Worm (Caenorhabditis elegans) whole organism, L4/young adult: ENCODE data around the gene gas-1.

ENCODE experiments used
- W03F9.2 ChIP-seq: fragments of 150-350 bp; optimal IDR thresholded peaks from 2 replicates; lab custom pipeline; 2014; ENCODE audit warnings: missing biosample characterization, missing genetic modification characterization
- dao-5 ChIP-seq: sonication (generic microtip); optimal IDR thresholded peaks from 2 replicates; lab custom pipeline; 2016; ENCODE audit warnings: missing genotype, missing genetic modification characterization, moderate library complexity, missing compliant biosample characterization
- him-1 ChIP-seq: sonication (generic microtip); optimal IDR thresholded peaks from 2 replicates; lab custom pipeline; 2016; ENCODE audit warnings: missing genotype, missing genetic modification reagents, missing genetic modification characterization, missing compliant biosample characterization

gas-1 gene

ce11 chrX:15590347-15590928 lies at the start of gene gas-1:
Gene gas-1, minus strand, starts transcription at chrX:15590397.
- TF ChIP-seq dao-5 (no peak), him-1 (tag; lab: Kevin White, UChicago) (no peak), W03F9.2 (tag; lab: Kevin White, UChicago) (no peak)

DNA sequence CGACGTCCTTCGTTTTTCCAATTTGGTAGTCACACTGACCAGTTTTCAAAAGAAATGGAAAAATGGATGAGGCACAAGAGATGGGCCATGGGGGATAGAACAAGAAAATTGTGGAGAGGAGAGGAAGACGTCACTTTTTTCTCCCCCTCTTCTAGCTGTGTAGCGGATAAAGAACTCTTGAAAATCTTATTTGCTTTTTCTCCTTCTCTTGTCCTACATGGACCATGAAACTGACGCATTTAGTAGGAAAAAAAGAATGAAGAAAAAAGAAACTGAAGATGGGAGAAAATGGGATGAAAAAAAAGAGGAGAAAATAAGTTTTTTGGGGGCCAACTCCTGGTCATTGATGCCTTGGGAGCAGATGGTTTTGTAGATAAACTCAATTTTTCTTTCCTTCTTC lies 43.8 kb upstream of the gas-1 start:
- TF ChIP-seq W03F9.2 (tag; lab: Kevin White, UChicago) (no peak), him-1 (tag; lab: Kevin White, UChicago) (peak; percentile 57), dao-5 (no peak)

DNA sequence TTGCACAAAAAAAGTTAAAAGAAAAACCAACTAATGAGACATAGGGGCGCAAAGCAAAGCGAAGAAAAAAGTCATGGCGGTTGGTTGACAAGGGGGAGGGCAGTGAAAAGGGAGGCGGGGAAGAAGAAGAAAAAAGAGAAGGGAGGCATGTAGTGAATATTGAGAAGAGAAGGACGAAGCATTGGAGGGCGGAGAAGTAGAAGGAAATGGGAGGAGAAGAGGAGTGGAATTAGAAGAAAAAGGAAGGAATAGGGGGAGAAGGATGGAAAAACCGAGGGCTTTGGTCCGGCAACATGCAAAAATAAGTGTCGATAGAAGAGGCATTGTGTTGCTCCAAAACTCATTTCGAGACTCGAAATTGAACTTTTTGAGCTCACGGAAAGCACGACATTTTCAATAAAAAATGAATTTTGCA lies 40.6 kb upstream of the gas-1 start:
- TF ChIP-seq him-1 (tag; lab: Kevin White, UChicago) (no peak), dao-5 (no peak), W03F9.2 (tag; lab: Kevin White, UChicago) (no peak)

ce11 chrX:15630340-15630739 lies 40.1 kb upstream of the gas-1 start, which contains the start of gene K09E9.4:
Gene K09E9.4, minus strand, starts transcription at chrX:15630440.
- TF ChIP-seq him-1 (tag; lab: Kevin White, UChicago) (no peak), dao-5 (no peak), W03F9.2 (tag; lab: Kevin White, UChicago) (no peak)

- no peak for TF ChIP-seq W03F9.2 (tag; lab: Kevin White, UChicago)
- TF ChIP-seq him-1 (tag; lab: Kevin White, UChicago) = no peak
- no peak for TF ChIP-seq dao-5
These were observed 39.4 kb upstream of the gas-1 start for ce11 chrX:15629615-15630014.

DNA sequence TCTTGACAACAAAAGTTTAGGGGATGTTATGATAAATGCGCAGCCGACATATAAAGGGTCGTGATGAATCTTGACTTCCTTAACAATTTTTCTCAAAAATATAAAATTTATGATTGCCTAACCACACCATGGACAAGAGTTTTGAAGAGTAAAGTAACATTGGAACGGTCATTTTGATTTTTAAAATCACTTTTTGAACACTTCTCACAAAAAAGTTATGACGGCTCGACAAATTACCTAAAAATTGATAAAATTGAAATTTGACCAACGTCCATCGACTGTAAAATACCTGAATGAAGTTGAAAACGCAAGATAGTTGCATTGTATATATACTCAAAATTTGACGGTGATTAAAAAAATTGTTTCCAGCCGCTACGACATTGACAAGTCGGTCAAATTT lies 38.7 kb upstream of the gas-1 start:
- TF ChIP-seq him-1 (tag; lab: Kevin White, UChicago) = no peak
- TF ChIP-seq dao-5 = no peak
- TF ChIP-seq W03F9.2 (tag; lab: Kevin White, UChicago) = no peak

DNA sequence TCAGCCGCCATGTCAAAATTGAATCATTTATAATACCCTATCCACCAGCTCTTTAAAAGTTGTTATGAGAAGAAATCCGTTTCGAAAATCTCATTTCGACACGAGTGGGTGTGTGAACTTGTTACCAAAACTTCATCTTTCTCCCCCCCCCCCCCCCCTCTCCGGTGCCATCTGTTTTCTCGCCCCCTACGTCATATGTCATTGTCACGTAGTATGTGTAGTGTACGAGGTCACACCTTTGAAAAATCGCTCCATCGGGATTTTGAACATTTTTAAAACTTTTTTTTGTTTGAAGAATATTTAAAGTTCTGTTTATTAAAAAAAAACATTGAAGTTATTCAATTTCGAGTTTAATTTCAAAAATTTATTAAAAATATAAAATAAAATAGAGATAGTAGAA lies 37.6 kb upstream of the gas-1 start:
- TF ChIP-seq W03F9.2 (tag; lab: Kevin White, UChicago) (no peak), dao-5 (no peak), him-1 (tag; lab: Kevin White, UChicago) (no peak)

ce11 chrX:15626119-15626850 lies 36.1 kb upstream of the gas-1 start:
- TF ChIP-seq dao-5 (no peak), W03F9.2 (tag; lab: Kevin White, UChicago) (no peak), him-1 (tag; lab: Kevin White, UChicago) (no peak)

- no peak for TF ChIP-seq W03F9.2 (tag; lab: Kevin White, UChicago)
- no peak for TF ChIP-seq dao-5
- no peak for TF ChIP-seq him-1 (tag; lab: Kevin White, UChicago)
These were observed 31.8 kb upstream of the gas-1 start for ce11 chrX:15622041-15622440.

DNA sequence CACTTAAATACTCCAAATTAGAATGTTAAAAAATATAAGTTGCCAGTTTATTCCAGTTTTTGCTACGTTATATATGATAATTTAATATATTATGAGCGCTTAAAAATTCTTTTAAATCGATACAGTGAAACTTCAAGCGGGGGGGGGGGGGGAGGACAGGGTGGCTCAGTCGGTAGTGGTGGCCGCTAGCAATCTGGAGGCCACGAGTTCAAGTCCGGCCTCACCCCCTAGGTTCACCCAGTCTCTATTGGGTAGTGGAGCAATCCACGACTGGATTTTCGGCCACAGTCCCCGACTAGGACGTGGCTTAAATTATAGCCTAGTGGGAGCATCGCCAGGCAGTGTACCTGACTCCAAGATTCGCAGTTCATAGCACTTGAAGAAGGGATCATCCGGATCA lies 30.8 kb upstream of the gas-1 start:
- TF ChIP-seq dao-5 (no peak), W03F9.2 (tag; lab: Kevin White, UChicago) (no peak), him-1 (tag; lab: Kevin White, UChicago) (no peak)

DNA sequence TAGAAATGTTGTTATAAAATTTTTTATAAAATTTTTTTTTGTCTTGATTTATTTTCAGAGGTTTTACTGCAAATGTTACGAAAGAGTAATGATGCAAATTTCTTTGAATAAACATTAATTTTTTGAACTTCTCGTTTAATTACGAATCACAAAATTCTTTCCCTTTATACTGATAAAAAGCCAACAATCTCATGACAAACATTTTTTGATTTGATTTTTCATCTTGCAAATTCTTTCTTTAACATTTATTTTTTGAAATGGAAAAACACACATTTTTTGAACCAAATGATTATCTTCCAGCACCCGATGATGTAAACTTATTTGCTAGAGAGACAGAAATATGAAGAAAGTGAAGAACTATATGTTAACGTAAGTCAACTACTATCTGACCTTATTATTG lies 30.0 kb upstream of the gas-1 start, which contains the start of gene K09E9.1:
Gene K09E9.1, plus strand, starts transcription at position 301 of the 400 bp plus-strand sequence.
- TF ChIP-seq dao-5 (no peak), W03F9.2 (tag; lab: Kevin White, UChicago) (no peak), him-1 (tag; lab: Kevin White, UChicago) (no peak)

- TF ChIP-seq dao-5 = peak; percentile 45
- TF ChIP-seq W03F9.2 (tag; lab: Kevin White, UChicago) = no peak
These were observed 29.1 kb upstream of the gas-1 start for ce11 chrX:15619273-15619672.

DNA sequence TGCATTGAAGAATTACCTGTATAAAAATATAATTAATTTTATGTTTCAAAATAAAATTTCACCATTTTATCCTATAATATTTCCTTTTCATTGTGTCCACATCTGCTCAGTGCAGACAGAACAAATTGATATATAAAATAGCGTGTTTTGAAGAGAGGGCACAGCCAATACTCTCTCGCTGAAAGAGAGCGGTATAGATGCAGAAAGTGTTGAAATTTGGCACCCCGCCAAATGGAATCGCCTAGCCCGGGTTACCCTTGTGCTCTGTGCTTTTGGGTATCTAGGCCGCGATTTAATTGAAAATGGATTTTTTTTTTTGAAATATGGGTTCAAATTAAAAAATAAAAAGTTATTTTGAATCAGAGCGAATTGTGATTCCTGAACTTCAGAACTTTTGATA lies 27.0 kb upstream of the gas-1 start:
- no peak for TF ChIP-seq W03F9.2 (tag; lab: Kevin White, UChicago)

ce11 chrX:15616443-15616842 lies 26.2 kb upstream of the gas-1 start, which contains the start of gene ergi-3:
Gene ergi-3, minus strand, starts transcription at chrX:15616753.
- TF ChIP-seq him-1 (tag; lab: Kevin White, UChicago) = no peak
- no peak for TF ChIP-seq dao-5
- TF ChIP-seq W03F9.2 (tag; lab: Kevin White, UChicago) = peak; percentile 77
